Fruit fly (Drosophila melanogaster) Kc167 (cell line): ENCODE results near the gene CG43292.

Experiments used
- Myc ChIP-seq: fragments of >200 bp; optimal IDR thresholded peaks from 2 replicates; lab custom pipeline; 2017; ENCODE audit warnings: missing external identifiers
- Sin3A ChIP-seq: fragments of >200 bp; optimal IDR thresholded peaks from 2 replicates; lab custom pipeline; 2018; ENCODE audit warnings: missing external identifiers
- h ChIP-seq: fragments of >200 bp; optimal IDR thresholded peaks from 3 replicates; lab custom pipeline; 2018; ENCODE audit warnings: missing external identifiers
- insv ChIP-seq: fragments of >200 bp; optimal IDR thresholded peaks from 3 replicates; lab custom pipeline; 2018; ENCODE audit warnings: missing external identifiers
- psq ChIP-seq: fragments of >200 bp; optimal IDR thresholded peaks from 2 replicates; lab custom pipeline; 2017; ENCODE audit warnings: missing external identifiers
- ttk ChIP-seq: sonication (Bioruptor generic); optimal IDR thresholded peaks from 2 replicates; lab custom pipeline; 2017; ENCODE audit warnings: missing external identifiers

dm6 chr3L:7455849-7456248 lies 19.5 kb upstream of the CG43292 start, which contains the start of gene ppk26:
- no peak for TF ChIP-seq h (lab: Kevin White, UChicago)
- TF ChIP-seq Sin3A = no peak
- TF ChIP-seq psq (lab: Kevin White, UChicago) = no peak
- TF ChIP-seq insv (lab: Kevin White, UChicago) = no peak
- no peak for TF ChIP-seq ttk (lab: Kevin White, UChicago)
- TF ChIP-seq Myc (lab: Kevin White, UChicago) = no peak
